Worm (Caenorhabditis elegans): ENCODE measurements around the gene C04E6.4.

C04E6.4 gene

ce11 chrV:5922236-5922635 lies 15.0 kb downstream of the C04E6.4 start, which contains the start of gene srsx-18:
TSS of gene srsx-18 (plus strand) at chrV:5922536.
- TF ChIP-seq C38D4.7 (GFP tag; optimal IDR thresholded peaks at IDR 0.05) (no peak), pha-2 (tag; optimal IDR thresholded peaks at IDR 0.05) (no peak), ets-4 (tag; optimal IDR thresholded peaks at IDR 0.05) (no peak), ztf-16 (tag; optimal IDR thresholded peaks at IDR 0.05) (no peak), Y22D7AL.16 (tag; optimal IDR thresholded peaks at IDR 0.05) (no peak), hlh-6 (tag; optimal IDR thresholded peaks at IDR 0.05) (no peak), hlh-8 (tag; optimal IDR thresholded peaks at IDR 0.05) (no peak), che-1 (tag; optimal IDR thresholded peaks at IDR 0.05) (no peak), T23F11.4 (GFP tag; optimal IDR thresholded peaks at IDR 0.05) (no peak), unc-55 (GFP tag; optimal IDR thresholded peaks at IDR 0.05) (no peak), ceh-31 (tag; optimal IDR thresholded peaks at IDR 0.05) (no peak), K02D7.2 (tag; optimal IDR thresholded peaks at IDR 0.05) (no peak), ceh-6 (GFP tag; optimal IDR thresholded peaks at IDR 0.05) (no peak), ama-1 (optimal IDR thresholded peaks at IDR 0.05) (no peak), ref-2 (tag; optimal IDR thresholded peaks at IDR 0.05) (no peak), pat-9 (tag; optimal IDR thresholded peaks at IDR 0.05) (no peak)

DNA sequence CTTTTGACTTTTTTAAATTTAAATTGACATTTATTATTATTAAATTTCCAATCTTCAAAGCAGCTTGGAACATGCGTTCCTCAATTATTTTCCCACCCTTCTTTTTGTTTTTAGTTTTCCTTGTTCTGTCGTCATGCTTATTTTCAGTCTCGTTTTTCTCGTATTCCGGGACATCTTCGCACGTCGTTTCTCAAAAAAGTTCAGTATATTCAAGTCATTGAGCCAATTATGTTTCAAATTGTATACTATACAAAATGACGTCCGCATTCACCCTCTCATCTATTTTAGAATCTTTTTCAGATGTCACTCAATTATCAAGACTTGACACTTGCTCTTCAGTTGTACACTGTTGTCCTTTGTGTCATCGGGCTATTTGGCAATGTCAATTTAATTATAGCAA lies 20.2 kb downstream of the C04E6.4 start, which contains the start of gene srsx-17:
TSS of gene srsx-17 (plus strand) at position 301 of the 400 bp plus-strand sequence.
- TF ChIP-seq zip-5 (tag; optimal IDR thresholded peaks at IDR 0.05), result no peak
- TF ChIP-seq pqm-1 (tag; optimal IDR thresholded peaks at IDR 0.05), result no peak
- TF ChIP-seq unc-55 (GFP tag; optimal IDR thresholded peaks at IDR 0.05), result no peak
- no peak for TF ChIP-seq ceh-34 (tag; optimal IDR thresholded peaks at IDR 0.05)
- no peak for TF ChIP-seq ztf-16 (tag; optimal IDR thresholded peaks at IDR 0.05)
- no peak for TF ChIP-seq sox-4 (tag; optimal IDR thresholded peaks at IDR 0.05)
- no peak for TF ChIP-seq sdc-2 (tag; optimal IDR thresholded peaks at IDR 0.05)
- TF ChIP-seq ceh-2 (tag; optimal IDR thresholded peaks at IDR 0.05), result no peak
- no peak for TF ChIP-seq gmeb-2 (tag; optimal IDR thresholded peaks at IDR 0.05)
- no peak for TF ChIP-seq fkh-6 (tag; optimal IDR thresholded peaks at IDR 0.05)
- no peak for TF ChIP-seq ets-4 (tag; optimal IDR thresholded peaks at IDR 0.05)
- TF ChIP-seq ceh-18 (tag; optimal IDR thresholded peaks at IDR 0.05), result no peak
- TF ChIP-seq madf-2 (tag; optimal IDR thresholded peaks at IDR 0.05), result no peak
- TF ChIP-seq ceh-14 (tag; optimal IDR thresholded peaks at IDR 0.05), result no peak
- no peak for TF ChIP-seq syd-9 (tag; optimal IDR thresholded peaks at IDR 0.05)
- TF ChIP-seq ceh-48 (tag; optimal IDR thresholded peaks at IDR 0.05), result no peak
- TF ChIP-seq pha-2 (tag; optimal IDR thresholded peaks at IDR 0.05), result no peak

ce11 chrV:5928006-5928405 lies 20.8 kb downstream of the C04E6.4 start:
- no peak for TF ChIP-seq ets-4 (tag; optimal IDR thresholded peaks at IDR 0.05)

DNA sequence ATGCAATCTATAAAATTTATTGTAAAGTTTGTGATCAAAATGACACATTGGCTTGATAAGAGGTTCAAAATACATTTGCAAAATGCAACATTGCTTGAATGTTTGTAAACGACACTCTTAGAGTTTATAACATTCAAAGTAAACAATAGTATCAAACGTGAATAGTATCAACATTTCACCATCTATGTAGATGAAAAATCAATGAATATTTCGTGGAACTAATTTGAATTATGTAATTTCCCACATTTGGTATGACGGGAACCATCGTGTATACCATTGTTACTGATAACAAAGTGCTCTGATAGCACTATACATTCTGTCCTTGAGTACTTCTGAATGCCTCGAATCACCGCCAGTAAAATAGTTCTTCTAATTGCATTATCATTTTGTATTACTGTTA lies 23.4 kb downstream of the C04E6.4 start, which contains the start of gene galt-1:
TSS of gene galt-1 (plus strand) at position 318 of the 400 bp plus-strand sequence.
- no peak for TF ChIP-seq gmeb-2 (tag; optimal IDR thresholded peaks at IDR 0.05)
- TF ChIP-seq elt-2 (tag; optimal IDR thresholded peaks at IDR 0.05), result peak; percentile 55

- TF ChIP-seq mec-3 (tag; optimal IDR thresholded peaks at IDR 0.05; ENCODE audit: borderline replicate concordance) (no peak), ttx-3 (tag; optimal IDR thresholded peaks at IDR 0.05) (no peak), ceh-22 (tag; optimal IDR thresholded peaks at IDR 0.05) (no peak), sox-4 (tag; optimal IDR thresholded peaks at IDR 0.05) (no peak), sox-2 (GFP tag; IDR thresholded peaks at IDR 0.05) (no peak), sdc-2 (tag; optimal IDR thresholded peaks at IDR 0.05) (no peak), nhr-232 (tag; optimal IDR thresholded peaks at IDR 0.05) (no peak), Y22D7AL.16 (tag; optimal IDR thresholded peaks at IDR 0.05) (no peak), ztf-16 (tag; optimal IDR thresholded peaks at IDR 0.05) (no peak), fax-1 (tag; optimal IDR thresholded peaks at IDR 0.05) (no peak), npax-4 (tag; optimal IDR thresholded peaks at IDR 0.05) (no peak), ceh-31 (tag; optimal IDR thresholded peaks at IDR 0.05) (no peak), lim-6 (tag; optimal IDR thresholded peaks at IDR 0.05) (no peak)
These were observed 29.5 kb downstream of the C04E6.4 start, which contains the start of the genes M03F8.5 and M03F8.7 for ce11 chrV:5936691-5937090. TSS of gene M03F8.5 (minus strand) at chrV:5936791. TSS of gene M03F8.7 (plus strand) at chrV:5936939.

All from whole organism, late embryonic.